Fruit fly (Drosophila melanogaster): ENCODE measurements around the gene Zasp67.

Gene Zasp67

dm6 chr3L:9840710-9841109 lies 43.2 kb upstream of the Zasp67 start (continued):
- TF ChIP-seq ftz-f1 (GFP tag; optimal IDR thresholded peaks at IDR 0.05), result no peak
- TF ChIP-seq Dfd (GFP tag; optimal IDR thresholded peaks at IDR 0.05), result peak in 1 of 2 experiments; percentile 44
- TF ChIP-seq Fer2 (tag; optimal IDR thresholded peaks at IDR 0.05), result no peak
- no peak for TF ChIP-seq abd-A (tag; optimal IDR thresholded peaks at IDR 0.05)
- no peak for TF ChIP-seq CTCF (GFP tag; optimal IDR thresholded peaks at IDR 0.05)
- no peak for TF ChIP-seq wor (GFP tag; IDR thresholded peaks at IDR 0.05)

dm6 chr3L:9838534-9838933 lies 41.0 kb upstream of the Zasp67 start, which contains the start of gene Cdk8:
Gene Cdk8, minus strand, starts transcription at chr3L:9838670.
- TF ChIP-seq lab (GFP tag; optimal IDR thresholded peaks at IDR 0.05), result peak; percentile 29
- peak; percentile 52 for TF ChIP-seq CG15269 (tag; optimal IDR thresholded peaks at IDR 0.05)
- TF ChIP-seq CG13287 (GFP tag; IDR thresholded peaks at IDR 0.05; ENCODE audit: partially characterized antibody), result peak; percentile 10; the same call in 1 of the 2 replicates
- TF ChIP-seq Adf1 (GFP tag; IDR thresholded peaks at IDR 0.05), result no peak; the same call in 1 of the 2 replicates
- TF ChIP-seq CG10267 (tag; optimal IDR thresholded peaks at IDR 0.05), result peak; percentile 43
- no peak for TF ChIP-seq aop (GFP tag; IDR thresholded peaks at IDR 0.05)
- TF ChIP-seq CG14965 (GFP tag; optimal IDR thresholded peaks at IDR 0.05; ENCODE audit: borderline replicate concordance), result no peak
- no peak for TF ChIP-seq tna (GFP tag; IDR thresholded peaks at IDR 0.05; ENCODE audit: partially characterized antibody)
- TF ChIP-seq seq (GFP tag; IDR thresholded peaks at IDR 0.05), result no peak
- TF ChIP-seq Fer2 (tag; optimal IDR thresholded peaks at IDR 0.05), result no peak
- TF ChIP-seq CG13424 (tag; optimal IDR thresholded peaks at IDR 0.05), result peak; percentile 56
- TF ChIP-seq Ets97D (GFP tag; optimal IDR thresholded peaks at IDR 0.05), result no peak
- TF ChIP-seq Nf-YB (GFP tag; optimal IDR thresholded peaks at IDR 0.05), result no peak
- peak; percentile 56 for TF ChIP-seq CG14710 (tag; optimal IDR thresholded peaks at IDR 0.05)
- TF ChIP-seq Taf1 (GFP tag; IDR thresholded peaks at IDR 0.05), result no peak
- peak; percentile 22; the same call in 1 of the 3 replicates for TF ChIP-seq tgo (GFP tag; IDR thresholded peaks at IDR 0.05)
- peak; percentile 12 for TF ChIP-seq tap (tag; optimal IDR thresholded peaks at IDR 0.05)
- no peak for TF ChIP-seq CG4730 (GFP tag; IDR thresholded peaks at IDR 0.05)
- TF ChIP-seq vvl (GFP tag; IDR thresholded peaks at IDR 0.05), result peak; percentile 56; the same call in 1 of the 2 replicates
- no peak for TF ChIP-seq salm (tag; optimal IDR thresholded peaks at IDR 0.05)
- peak; percentile 8 for TF ChIP-seq Ssrp (tag; optimal IDR thresholded peaks at IDR 0.05)
- peak; percentile 17; the same call in 1 of the 2 replicates for TF ChIP-seq Xrp1 (GFP tag; IDR thresholded peaks at IDR 0.05)
- peak; percentile 47 for TF ChIP-seq CG8388 (GFP tag; optimal IDR thresholded peaks at IDR 0.05)
- TF ChIP-seq fd3F (GFP tag; optimal IDR thresholded peaks at IDR 0.05), result peak; percentile 18
- no peak for TF ChIP-seq fd64A (GFP tag; optimal IDR thresholded peaks at IDR 0.05)
- TF ChIP-seq lilli (GFP tag; optimal IDR thresholded peaks at IDR 0.05), result peak; percentile 73
- TF ChIP-seq MESR4 (GFP tag; optimal IDR thresholded peaks at IDR 0.05), result peak; percentile 26
- TF ChIP-seq CG7839 (tag; optimal IDR thresholded peaks at IDR 0.05), result no peak
- TF ChIP-seq NfI (GFP tag; optimal IDR thresholded peaks at IDR 0.05), result peak; percentile 21
- TF ChIP-seq br (optimal IDR thresholded peaks at IDR 0.05), result no peak
- TF ChIP-seq dm (GFP tag; optimal IDR thresholded peaks at IDR 0.05), result no peak
- TF ChIP-seq CG11696 (GFP tag; IDR thresholded peaks at IDR 0.05), result 0 out of 2 replicates have a peak, but pooled peaks have one; percentile 18
- TF ChIP-seq nmo (GFP tag; optimal IDR thresholded peaks at IDR 0.05), result peak; percentile 28
- no peak for TF ChIP-seq esg (GFP tag; conservative IDR thresholded peaks at IDR 0.05)
- peak; percentile 31 for TF ChIP-seq PHDP (tag; optimal IDR thresholded peaks at IDR 0.05)
- peak; percentile 81 for TF ChIP-seq row (GFP tag; IDR thresholded peaks at IDR 0.05)
- no peak for TF ChIP-seq cwo (GFP tag; optimal IDR thresholded peaks at IDR 0.05)
- TF ChIP-seq CG10979 (tag; optimal IDR thresholded peaks at IDR 0.05), result peak; percentile 28
- peak in 1 of 2 experiments; percentile 47 for TF ChIP-seq bsh (GFP tag; optimal IDR thresholded peaks at IDR 0.05)
- no peak for TF ChIP-seq dimm (GFP tag; IDR thresholded peaks at IDR 0.05)
- no peak for TF ChIP-seq insv (GFP tag; optimal IDR thresholded peaks at IDR 0.05)
- TF ChIP-seq Scr (GFP tag; IDR thresholded peaks at IDR 0.05; ENCODE audit: partially characterized antibody), result no peak
- no peak for TF ChIP-seq CG11085 (GFP tag; IDR thresholded peaks at IDR 0.05)
- peak; percentile 14 for TF ChIP-seq fd96Cb (tag; optimal IDR thresholded peaks at IDR 0.05)

Data from whole organism, embryonic.